Worm (Caenorhabditis elegans) whole organism, mixed stage, embryonic: Measurements from ENCODE around the gene F33G12.3.

Experiments used
- elt-1 ChIP-seq: sonication (generic microtip); optimal IDR thresholded peaks from 2 replicates; lab custom pipeline; 2017; ENCODE audit warnings: missing genetic modification characterization, mild to moderate bottlenecking, missing compliant biosample characterization, antibody characterized with exemption, moderate library complexity, borderline replicate concordance; ENCODE audit not compliant: insufficient read depth
- elt-3 ChIP-seq: fragments of 150-350 bp; optimal IDR thresholded peaks from 2 replicates; lab custom pipeline; 2014; ENCODE audit warnings: missing biosample characterization, missing genetic modification characterization
- flh-1 ChIP-seq: fragments of 200-800 bp; sonication (Bioruptor generic); optimal IDR thresholded peaks from 2 replicates; lab custom pipeline; 2018; ENCODE audit warnings: mild to moderate bottlenecking, missing genetic modification characterization, moderate library complexity, missing compliant biosample characterization
- lin-13 ChIP-seq: fragments of 150-350 bp; optimal IDR thresholded peaks from 2 replicates; lab custom pipeline; 2014; ENCODE audit warnings: missing biosample characterization, missing genetic modification characterization
- mab-5 ChIP-seq: fragments of 150-350 bp; optimal IDR thresholded peaks from 2 replicates; lab custom pipeline; 2014; ENCODE audit warnings: missing biosample characterization, missing genetic modification characterization
- nhr-12 ChIP-seq: fragments of 150-350 bp; optimal IDR thresholded peaks from 2 replicates; lab custom pipeline; 2014; ENCODE audit warnings: missing biosample characterization, missing genetic modification characterization
- nhr-237 ChIP-seq: fragments of 150-350 bp; optimal IDR thresholded peaks from 2 replicates; lab custom pipeline; 2014; ENCODE audit warnings: missing biosample characterization, missing genetic modification characterization
- nhr-76 ChIP-seq: sonication (generic microtip); optimal IDR thresholded peaks from 2 replicates; lab custom pipeline; 2017; ENCODE audit warnings: missing biosample characterization, missing genetic modification characterization
- pha-4 ChIP-seq: fragments of 150-350 bp; optimal IDR thresholded peaks from 2 replicates; lab custom pipeline; 2018; ENCODE audit warnings: missing biosample characterization, missing genetic modification reagents, missing genetic modification characterization
- sem-2 ChIP-seq: fragments of 200-800 bp; sonication (Bioruptor generic); optimal IDR thresholded peaks from 2 replicates; lab custom pipeline; 2018; ENCODE audit warnings: mild to moderate bottlenecking, missing genetic modification characterization, missing compliant biosample characterization
- snpc-4 ChIP-seq: fragments of 150-350 bp; optimal IDR thresholded peaks from 2 replicates; lab custom pipeline; 2014; ENCODE audit warnings: missing biosample characterization, missing genetic modification characterization
- unc-39 ChIP-seq: fragments of 150-350 bp; optimal IDR thresholded peaks from 2 replicates; lab custom pipeline; 2014; ENCODE audit warnings: missing biosample characterization, missing genetic modification characterization

- TF ChIP-seq flh-1 (GFP tag; lab: Kevin White, UChicago) = no peak
- TF ChIP-seq mab-5 (tag; lab: Kevin White, UChicago) = no peak
- TF ChIP-seq nhr-12 (tag; lab: Kevin White, UChicago) = no peak
- no peak for TF ChIP-seq pha-4 (tag; lab: Kevin White, UChicago)
- TF ChIP-seq sem-2 (GFP tag; lab: Kevin White, UChicago) = no peak
- no peak for TF ChIP-seq lin-13 (tag; lab: Kevin White, UChicago)
- no peak for TF ChIP-seq snpc-4 (tag; lab: Kevin White, UChicago)
- TF ChIP-seq nhr-76 = no peak
- no peak for TF ChIP-seq elt-1
- TF ChIP-seq elt-3 (tag; lab: Kevin White, UChicago) = no peak
- no peak for TF ChIP-seq unc-39 (tag; lab: Kevin White, UChicago)
- TF ChIP-seq nhr-237 (tag; lab: Kevin White, UChicago) = no peak
Measured at ce11 chrII:4998657-4999056, 35.2 kb downstream of the F33G12.3 start, which contains the start of gene F59A6.11.
